Worm (Caenorhabditis elegans): ENCODE data around the gene dcr-1.

dcr-1 gene

DNA sequence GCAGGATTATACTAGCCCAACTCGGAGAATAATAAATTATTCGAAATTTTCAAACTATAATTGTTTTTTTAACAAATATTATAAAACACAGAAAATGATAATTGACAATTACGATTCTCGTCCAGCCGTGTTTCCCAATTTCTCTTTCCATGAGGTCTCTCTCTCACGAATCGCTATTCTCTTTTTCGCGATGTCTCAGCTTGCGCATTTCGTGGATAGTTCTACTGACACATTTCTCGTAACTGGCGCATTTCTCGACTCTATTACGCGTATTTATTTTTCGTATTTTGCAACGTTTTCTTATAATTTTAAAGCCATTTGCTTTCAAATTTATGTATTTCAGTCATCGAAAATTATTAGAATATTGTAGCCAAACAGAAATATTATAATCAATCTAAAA is 36.3 kb downstream of the dcr-1 start (continued):
- TF ChIP-seq grh-1 (GFP tag; IDR thresholded peaks at IDR 0.05) (peak; percentile 75), efl-1 (optimal IDR thresholded peaks at IDR 0.05) (peak; percentile 96 to 98), efl-1 (GFP tag; optimal IDR thresholded peaks at IDR 0.05 in 1 of 2) (peak; percentile 87 to 98), lin-35 (GFP tag; optimal IDR thresholded peaks at IDR 0.05) (peak; percentile 93 to 97), hlh-17 (GFP tag; optimal IDR thresholded peaks at IDR 0.05; ENCODE audit: borderline replicate concordance) (no peak), unc-30 (tag; optimal IDR thresholded peaks at IDR 0.05) (no peak), egl-27 (tag; optimal IDR thresholded peaks at IDR 0.05) (peak; percentile 83 to 97), alr-1 (tag; optimal IDR thresholded peaks at IDR 0.05; ENCODE audit: borderline replicate concordance) (no peak), efl-3 (GFP tag; optimal IDR thresholded peaks at IDR 0.05) (no peak), C04F5.9 (tag; optimal IDR thresholded peaks at IDR 0.05) (peak; percentile 91), ama-1 (optimal IDR thresholded peaks at IDR 0.05) (no peak), mab-9 (GFP tag; IDR thresholded peaks at IDR 0.05) (peak; percentile 86), lin-13 (GFP tag; optimal IDR thresholded peaks at IDR 0.05) (peak; percentile 98), unc-86 (tag; optimal IDR thresholded peaks at IDR 0.05) (peak; percentile 94), fos-1 (tag; optimal IDR thresholded peaks at IDR 0.05) (peak; percentile 98), nhr-47 (tag; optimal IDR thresholded peaks at IDR 0.05) (peak; percentile 96), lin-15B (tag; optimal IDR thresholded peaks at IDR 0.05) (peak; percentile 98), elt-2 (tag; optimal IDR thresholded peaks at IDR 0.05) (peak; percentile 75), ces-1 (GFP tag; optimal IDR thresholded peaks at IDR 0.05) (peak; percentile 92), pag-3 (tag; optimal IDR thresholded peaks at IDR 0.05; ENCODE audit: borderline replicate concordance, insufficient read depth) (no peak), nhr-28 (tag; optimal IDR thresholded peaks at IDR 0.05) (no peak), Y116A8C.19 (tag; optimal IDR thresholded peaks at IDR 0.05; ENCODE audit: borderline replicate concordance) (peak; percentile 31), mdl-1 (tag; optimal IDR thresholded peaks at IDR 0.05) (peak in 1 of 2 experiments; percentile 91), nhr-76 (tag; optimal IDR thresholded peaks at IDR 0.05) (peak; percentile 17), isw-1 (GFP tag; IDR thresholded peaks at IDR 0.05) (peak; percentile 96), nhr-11 (tag; optimal IDR thresholded peaks at IDR 0.05) (peak; percentile 80), zag-1 (tag; optimal IDR thresholded peaks at IDR 0.05) (peak; percentile 97), aha-1 (tag; optimal IDR thresholded peaks at IDR 0.05) (peak; percentile 54), swsn-7 (tag; optimal IDR thresholded peaks at IDR 0.05) (peak; percentile 95), C16A3.4 (tag; optimal IDR thresholded peaks at IDR 0.05) (peak; percentile 100), nhr-19 (GFP tag; conservative IDR thresholded peaks at IDR 0.05) (peak; percentile 94), snpc-4 (tag; optimal IDR thresholded peaks at IDR 0.05) (peak; percentile 79)

DNA sequence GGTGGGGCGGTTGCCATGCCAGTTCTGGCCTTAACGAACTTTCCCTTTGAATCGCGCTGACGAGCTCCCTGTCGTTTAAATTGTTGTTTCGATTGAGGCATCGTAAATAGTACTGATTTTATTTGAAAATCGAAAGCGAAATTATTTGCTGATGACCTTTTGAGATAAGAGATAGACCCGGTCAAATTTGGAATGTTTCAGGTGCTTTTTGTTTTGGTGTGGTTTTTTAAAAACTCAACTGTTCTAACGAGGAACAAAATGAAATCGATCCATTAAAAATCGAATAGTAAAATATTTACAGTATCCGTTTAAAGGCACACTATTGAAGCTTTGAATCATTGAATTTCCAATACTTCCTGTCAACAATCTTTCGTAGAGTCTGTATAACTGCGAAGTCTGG is 37.3 kb downstream of the dcr-1 start, which contains the start of gene K12H4.6:
TSS of gene K12H4.6 (minus strand) at position 101 of the 400 bp plus-strand sequence.
- TF ChIP-seq skn-1 (tag; optimal IDR thresholded peaks at IDR 0.05) (no peak), unc-98 (GFP tag; IDR thresholded peaks at IDR 0.05) (no peak), mep-1 (tag; optimal IDR thresholded peaks at IDR 0.05) (no peak), hlh-17 (GFP tag; optimal IDR thresholded peaks at IDR 0.05; ENCODE audit: borderline replicate concordance) (no peak), nhr-47 (tag; optimal IDR thresholded peaks at IDR 0.05) (no peak), unc-62 (GFP tag; optimal IDR thresholded peaks at IDR 0.05) (no peak), ztf-4 (tag; optimal IDR thresholded peaks at IDR 0.05) (no peak), pag-3 (tag; optimal IDR thresholded peaks at IDR 0.05; ENCODE audit: borderline replicate concordance, insufficient read depth) (no peak), tbx-2 (tag; optimal IDR thresholded peaks at IDR 0.05) (no peak)

DNA sequence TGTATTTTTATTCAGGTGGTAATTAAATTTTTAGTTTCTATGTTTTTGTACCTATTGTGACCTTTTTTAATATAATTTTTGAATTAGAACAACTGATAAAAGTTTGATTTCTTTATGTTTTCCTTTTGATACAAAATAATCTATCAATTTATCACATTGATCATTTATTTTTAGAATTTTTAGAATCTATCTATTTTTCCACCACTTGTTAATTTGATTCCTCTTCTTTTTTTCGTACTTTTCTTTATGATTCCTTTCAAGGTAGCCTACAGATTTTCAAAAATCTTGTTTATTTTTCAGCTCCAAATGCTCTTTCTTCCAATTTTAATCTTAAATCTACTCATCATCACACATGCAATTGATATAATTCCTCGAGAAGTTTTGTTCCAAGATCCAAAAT is 42.1 kb downstream of the dcr-1 start, which contains the start of gene dpf-6:
TSS of gene dpf-6 (plus strand) at position 301 of the 400 bp plus-strand sequence.
- TF ChIP-seq pax-3 (tag; optimal IDR thresholded peaks at IDR 0.05) (no peak), efl-3 (GFP tag; optimal IDR thresholded peaks at IDR 0.05) (no peak), unc-30 (tag; optimal IDR thresholded peaks at IDR 0.05) (no peak), fkh-10 (GFP tag; optimal IDR thresholded peaks at IDR 0.05) (no peak), pqm-1 (tag; optimal IDR thresholded peaks at IDR 0.05) (no peak), F16B12.6 (tag; optimal IDR thresholded peaks at IDR 0.05) (no peak), snpc-4 (tag; optimal IDR thresholded peaks at IDR 0.05) (no peak), efl-1 (optimal IDR thresholded peaks at IDR 0.05) (no peak), efl-1 (GFP tag; optimal IDR thresholded peaks at IDR 0.05 in 1 of 2) (no peak), nhr-11 (tag; optimal IDR thresholded peaks at IDR 0.05) (no peak), C16A3.4 (tag; optimal IDR thresholded peaks at IDR 0.05) (no peak), tlp-1 (tag; optimal IDR thresholded peaks at IDR 0.05) (no peak), egl-13 (tag; optimal IDR thresholded peaks at IDR 0.05) (no peak), aha-1 (tag; optimal IDR thresholded peaks at IDR 0.05) (no peak), sox-4 (tag; optimal IDR thresholded peaks at IDR 0.05) (no peak), elt-2 (tag; optimal IDR thresholded peaks at IDR 0.05) (no peak), fkh-4 (tag; optimal IDR thresholded peaks at IDR 0.05; ENCODE audit: borderline replicate concordance) (no peak)

All from whole organism, L1 larva.